Fruit fly (Drosophila melanogaster) Kc167 (cell line): Measurements from ENCODE around the gene trbl.

Source experiments
- Myc ChIP-seq: fragments of >200 bp; optimal IDR thresholded peaks from 2 replicates; lab custom pipeline; 2017; ENCODE audit warnings: missing external identifiers
- Sin3A ChIP-seq: fragments of >200 bp; optimal IDR thresholded peaks from 2 replicates; lab custom pipeline; 2018; ENCODE audit warnings: missing external identifiers
- h ChIP-seq: fragments of >200 bp; optimal IDR thresholded peaks from 3 replicates; lab custom pipeline; 2018; ENCODE audit warnings: missing external identifiers
- insv ChIP-seq: fragments of >200 bp; optimal IDR thresholded peaks from 3 replicates; lab custom pipeline; 2018; ENCODE audit warnings: missing external identifiers
- psq ChIP-seq: fragments of >200 bp; optimal IDR thresholded peaks from 2 replicates; lab custom pipeline; 2017; ENCODE audit warnings: missing external identifiers
- ttk ChIP-seq: sonication (Bioruptor generic); optimal IDR thresholded peaks from 2 replicates; lab custom pipeline; 2017; ENCODE audit warnings: missing external identifiers

Gene trbl

dm6 chr3L:20403493-20404379 is 2.3 kb upstream of the trbl start:
- peak; percentile 45 for TF ChIP-seq psq (lab: Kevin White, UChicago)
- TF ChIP-seq Sin3A (lab: Kevin White, UChicago), result no peak
- TF ChIP-seq h (lab: Kevin White, UChicago), result no peak

DNA sequence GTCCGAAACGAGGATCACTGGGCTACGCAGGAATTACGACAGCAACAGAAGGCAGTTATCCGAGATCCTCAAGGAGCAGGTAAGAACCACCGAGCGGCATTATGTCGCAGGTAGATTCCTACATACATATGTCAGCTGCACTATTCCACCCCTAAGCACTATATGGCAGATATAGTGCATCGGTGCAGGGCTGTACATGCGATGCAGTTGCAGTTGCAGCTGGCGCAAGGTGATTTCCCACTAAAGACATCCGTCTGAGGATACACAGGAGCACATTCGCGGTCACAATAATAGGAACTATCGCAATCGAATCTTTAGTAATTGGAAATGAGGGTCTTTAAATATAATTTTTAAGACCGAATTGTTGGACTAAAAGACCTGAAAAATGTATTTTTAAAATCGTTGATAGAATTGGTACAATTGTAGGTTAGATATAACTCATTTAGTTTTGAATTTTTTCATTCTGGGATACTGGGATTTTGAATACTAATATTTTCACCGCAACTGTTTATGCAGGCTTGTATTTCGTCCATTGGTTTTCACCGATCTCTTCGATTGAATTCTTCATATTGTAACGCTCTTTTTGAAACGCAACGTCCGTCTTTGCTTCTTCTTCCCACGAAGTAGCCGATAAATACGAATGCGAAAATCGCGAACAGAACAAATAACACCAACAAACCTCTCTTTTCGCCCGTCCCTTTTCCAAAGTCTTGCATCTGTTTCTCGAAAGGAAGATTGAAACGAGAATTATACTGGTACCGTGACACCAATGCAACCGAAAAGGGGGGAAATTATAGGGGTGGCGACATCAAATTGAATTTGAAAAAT is 1.5 kb upstream of the trbl start:
- no peak for TF ChIP-seq ttk (lab: Kevin White, UChicago)
- TF ChIP-seq psq (lab: Kevin White, UChicago), result peak; percentile 83
- TF ChIP-seq Myc (lab: Kevin White, UChicago), result no peak

DNA sequence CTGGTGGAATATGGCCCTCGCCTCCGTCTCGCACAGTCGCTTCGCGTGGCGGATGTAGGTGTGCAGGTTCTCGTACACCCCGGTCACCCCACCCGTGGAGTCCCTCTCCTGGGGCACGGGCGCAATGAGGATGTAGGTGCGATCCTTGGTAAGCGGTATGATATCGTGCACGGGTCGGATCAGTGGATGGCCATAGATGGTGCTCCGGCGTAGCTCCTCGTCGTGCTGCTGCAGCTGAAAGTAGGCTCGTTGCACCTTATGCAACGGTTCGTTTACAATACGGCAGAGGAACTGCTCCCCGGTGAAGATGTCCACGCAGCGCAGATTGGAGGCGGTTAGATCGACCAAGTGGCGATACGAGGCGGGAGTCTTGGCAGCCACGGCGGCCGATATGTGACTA is 894 bp downstream of the trbl start:
- TF ChIP-seq psq (lab: Kevin White, UChicago) (no peak), insv (lab: Kevin White, UChicago) (no peak), ttk (lab: Kevin White, UChicago) (peak; percentile 98)

DNA sequence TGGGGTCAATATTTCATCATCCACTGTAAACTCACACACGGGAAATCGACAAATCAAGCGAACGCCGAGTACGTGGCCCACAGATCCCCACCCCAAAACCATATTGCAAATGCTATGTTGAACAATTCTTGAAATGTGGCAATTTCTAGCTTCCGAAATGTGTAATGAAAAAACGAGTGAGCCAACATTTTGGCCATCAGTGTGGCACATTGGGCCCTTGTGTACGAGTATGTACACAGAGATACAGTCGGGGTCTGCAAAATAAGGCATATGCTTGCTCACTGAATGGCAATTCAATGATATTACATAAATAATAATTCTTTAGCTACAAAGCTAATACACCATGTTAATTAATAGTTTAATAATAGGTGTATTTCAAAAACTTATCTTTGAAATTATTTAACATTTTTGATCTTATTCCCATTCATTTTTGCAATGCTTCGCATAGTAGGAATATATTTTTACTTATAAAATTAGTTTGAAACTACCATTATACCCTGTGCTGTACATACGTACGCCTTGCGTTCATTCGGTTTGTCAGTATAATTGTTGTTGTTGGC is 1.8 kb downstream of the trbl start:
- TF ChIP-seq insv (lab: Kevin White, UChicago) (no peak), h (lab: Kevin White, UChicago) (no peak), ttk (lab: Kevin White, UChicago) (no peak), Sin3A (lab: Kevin White, UChicago) (no peak), psq (lab: Kevin White, UChicago) (no peak), Myc (lab: Kevin White, UChicago) (no peak)

DNA sequence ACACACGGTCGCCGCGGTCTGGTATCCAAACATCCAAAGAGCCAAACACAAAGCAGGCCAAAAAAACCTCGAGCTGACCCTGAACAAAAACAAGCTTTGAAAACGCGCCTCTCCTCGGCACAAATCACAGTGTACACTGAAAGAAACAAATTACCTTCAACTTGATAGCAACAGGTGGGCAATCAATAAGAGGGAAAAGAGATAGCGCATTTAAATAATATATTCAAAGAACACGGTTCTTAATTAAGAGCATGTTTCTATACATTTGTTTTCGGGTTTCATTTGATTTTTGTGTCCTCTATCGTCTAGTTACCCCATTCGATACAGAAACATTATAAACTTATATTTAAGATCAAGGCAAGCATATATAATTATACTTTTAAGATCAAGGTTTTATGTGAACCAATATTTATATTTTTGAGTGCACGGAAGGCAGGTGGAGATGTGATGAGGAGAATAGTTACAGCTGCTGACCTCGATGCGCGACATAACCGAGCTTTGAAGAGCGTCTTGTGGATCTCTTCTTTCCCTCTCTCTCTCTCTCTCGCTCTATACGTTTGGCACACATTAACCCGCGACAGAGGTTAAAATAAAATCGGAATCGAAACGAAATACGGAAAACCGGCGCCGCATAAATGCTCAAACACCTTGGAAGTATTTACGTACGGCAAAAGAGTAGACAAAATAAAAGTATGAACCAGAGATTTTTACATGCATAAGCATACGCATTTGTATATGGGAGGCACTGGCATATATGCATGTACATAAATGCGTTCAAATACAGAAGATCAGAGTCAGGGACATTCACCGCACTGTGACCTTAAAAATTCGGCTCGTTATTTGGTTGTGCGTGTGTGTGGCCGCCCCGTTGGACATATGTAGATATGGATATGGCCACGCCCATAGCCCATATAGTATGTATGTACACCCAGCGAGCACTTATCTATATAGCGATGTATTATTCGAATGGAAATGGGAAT is 2.9 kb downstream of the trbl start:
- no peak for TF ChIP-seq h (lab: Kevin White, UChicago)
- TF ChIP-seq insv (lab: Kevin White, UChicago), result no peak
- TF ChIP-seq Myc (lab: Kevin White, UChicago), result no peak
- no peak for TF ChIP-seq psq (lab: Kevin White, UChicago)
- TF ChIP-seq Sin3A (lab: Kevin White, UChicago), result no peak
- no peak for TF ChIP-seq ttk (lab: Kevin White, UChicago)

- TF ChIP-seq Myc (lab: Kevin White, UChicago) (no peak), ttk (lab: Kevin White, UChicago) (no peak), Sin3A (lab: Kevin White, UChicago) (no peak), psq (lab: Kevin White, UChicago) (no peak), h (lab: Kevin White, UChicago) (no peak), insv (lab: Kevin White, UChicago) (no peak)
Measured at dm6 chr3L:20397770-20398169, 3.6 kb downstream of the trbl start.

DNA sequence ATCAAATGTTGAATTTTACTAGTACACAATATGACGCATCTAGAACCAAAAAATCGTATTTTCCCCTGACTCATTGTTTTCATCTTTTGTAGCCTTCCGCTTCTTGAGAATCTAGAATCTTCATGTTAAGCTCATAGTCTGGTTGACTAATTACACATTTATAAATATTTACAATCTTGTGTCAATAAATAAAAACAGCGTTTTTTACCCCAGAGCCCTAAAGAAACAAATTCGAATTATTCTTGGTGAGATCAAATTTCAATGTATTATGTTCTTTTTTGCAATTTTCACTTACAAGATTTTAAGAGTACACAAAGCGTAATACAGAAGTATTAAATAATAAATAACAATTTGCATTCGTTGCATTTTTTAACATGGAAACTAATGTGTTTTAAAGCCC is 5.4 kb downstream of the trbl start:
- TF ChIP-seq insv (lab: Kevin White, UChicago), result no peak
- TF ChIP-seq Sin3A (lab: Kevin White, UChicago), result no peak
- TF ChIP-seq psq (lab: Kevin White, UChicago), result no peak
- TF ChIP-seq ttk (lab: Kevin White, UChicago), result no peak
- no peak for TF ChIP-seq Myc (lab: Kevin White, UChicago)
- TF ChIP-seq h (lab: Kevin White, UChicago), result no peak

- TF ChIP-seq insv (lab: Kevin White, UChicago) (no peak), h (lab: Kevin White, UChicago) (no peak), ttk (lab: Kevin White, UChicago) (no peak), Sin3A (lab: Kevin White, UChicago) (no peak), psq (lab: Kevin White, UChicago) (no peak)
Measured at dm6 chr3L:20395257-20395909, 6.0 kb downstream of the trbl start.

DNA sequence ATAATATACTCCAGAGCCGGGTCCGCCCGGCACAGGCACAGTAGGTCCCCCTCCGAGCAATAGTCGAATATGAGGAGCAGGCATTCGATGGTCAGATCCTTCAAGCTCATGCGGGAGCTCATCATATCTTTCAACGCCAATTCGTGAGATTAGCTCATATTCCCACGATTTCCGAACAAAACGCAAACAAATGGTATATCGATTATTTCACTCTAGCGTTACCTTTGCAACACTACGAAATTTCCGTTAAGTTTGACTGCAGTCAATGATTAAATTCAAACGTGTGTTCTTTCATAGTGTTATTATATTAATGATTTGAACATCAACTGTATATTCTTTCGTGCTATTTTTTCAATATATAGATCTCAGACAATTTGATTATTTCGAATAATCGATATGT is 8.1 kb downstream of the trbl start, which contains the start of gene CG33969:
TSS of gene CG33969 (minus strand) at position 197 of the 400 bp plus-strand sequence.
- TF ChIP-seq insv (lab: Kevin White, UChicago) (no peak), psq (lab: Kevin White, UChicago) (no peak), Myc (lab: Kevin White, UChicago) (no peak), h (lab: Kevin White, UChicago) (no peak), ttk (lab: Kevin White, UChicago) (no peak), Sin3A (lab: Kevin White, UChicago) (no peak)

- TF ChIP-seq ttk (lab: Kevin White, UChicago) (no peak), Sin3A (lab: Kevin White, UChicago) (no peak), h (lab: Kevin White, UChicago) (no peak), insv (lab: Kevin White, UChicago) (no peak), psq (lab: Kevin White, UChicago) (no peak), Myc (lab: Kevin White, UChicago) (no peak)
Measured at dm6 chr3L:20388983-20389382, 12.4 kb downstream of the trbl start.
